Fruit fly (Drosophila melanogaster): ENCODE results near the gene swm.

- no peak for TF ChIP-seq CG8478 (optimal IDR thresholded peaks at IDR 0.05)
- no peak for TF ChIP-seq CTCF (optimal IDR thresholded peaks at IDR 0.05)
Observed at dm6 chr2L:19516062-19516461, 23.0 kb downstream of the swm start.

All from S2 (cell line).